Fruit fly (Drosophila melanogaster) whole organism, wandering third instar larva: Measurements from ENCODE around the gene VhaM9.7-c.

Experiments used
- N ChIP-seq: fragments of >200 bp; optimal IDR thresholded peaks from 2 replicates; lab custom pipeline; 2018; ENCODE audit warnings: missing biosample characterization, missing external identifiers, missing genetic modification characterization
- usp ChIP-seq: fragments of >200 bp; optimal IDR thresholded peaks from 2 replicates; lab custom pipeline; 2017; ENCODE audit warnings: missing biosample characterization, missing genetic modification characterization

DNA sequence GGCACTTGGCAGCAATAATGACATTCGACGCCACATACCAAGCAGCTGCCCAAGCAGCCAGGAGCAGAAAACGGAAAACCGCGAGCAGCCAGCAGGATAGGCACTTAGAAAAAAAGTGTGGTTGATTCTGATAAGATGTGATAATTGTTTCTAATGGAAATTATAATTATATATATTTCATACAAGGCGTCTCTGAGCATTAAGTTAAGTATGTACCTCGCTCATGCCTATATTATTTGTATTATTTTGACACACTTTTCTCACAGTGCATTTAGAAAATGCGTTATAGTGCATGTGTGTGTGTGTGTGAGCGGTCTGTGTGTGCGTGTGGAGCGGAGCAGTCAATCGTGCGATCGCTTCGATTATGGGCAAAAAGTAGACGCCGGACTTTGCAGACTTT, 28.3 kb downstream of the VhaM9.7-c start:
- no peak for TF ChIP-seq N
- TF ChIP-seq usp (GFP tag; lab: Kevin White, UChicago) = no peak
